Fruit fly (Drosophila melanogaster) Kc167 (cell line): ENCODE results near the gene S6kII.

Experiments
- Myc ChIP-seq: fragments of >200 bp; optimal IDR thresholded peaks from 2 replicates; lab custom pipeline; 2017; ENCODE audit warnings: missing external identifiers
- Sin3A ChIP-seq: fragments of >200 bp; optimal IDR thresholded peaks from 2 replicates; lab custom pipeline; 2018; ENCODE audit warnings: missing external identifiers
- h ChIP-seq: fragments of >200 bp; optimal IDR thresholded peaks from 3 replicates; lab custom pipeline; 2018; ENCODE audit warnings: missing external identifiers
- insv ChIP-seq: fragments of >200 bp; optimal IDR thresholded peaks from 3 replicates; lab custom pipeline; 2018; ENCODE audit warnings: missing external identifiers
- psq ChIP-seq: fragments of >200 bp; optimal IDR thresholded peaks from 2 replicates; lab custom pipeline; 2017; ENCODE audit warnings: missing external identifiers
- ttk ChIP-seq: sonication (Bioruptor generic); optimal IDR thresholded peaks from 2 replicates; lab custom pipeline; 2017; ENCODE audit warnings: missing external identifiers

The S6kII gene

dm6 chrX:22509085-22509484, 20.7 kb upstream of the S6kII start:
- no peak for TF ChIP-seq Myc (lab: Kevin White, UChicago)
- no peak for TF ChIP-seq h (lab: Kevin White, UChicago)
- TF ChIP-seq Sin3A, result no peak
- TF ChIP-seq psq (lab: Kevin White, UChicago), result no peak
- no peak for TF ChIP-seq insv
- TF ChIP-seq ttk, result no peak

- TF ChIP-seq h (lab: Kevin White, UChicago) (no peak), Myc (lab: Kevin White, UChicago) (no peak), insv (no peak), Sin3A (no peak), ttk (no peak), psq (lab: Kevin White, UChicago) (no peak)
Observed at dm6 chrX:22510776-22511175, 19.0 kb upstream of the S6kII start.

dm6 chrX:22512071-22512470, 17.7 kb upstream of the S6kII start:
- no peak for TF ChIP-seq h (lab: Kevin White, UChicago)
- TF ChIP-seq ttk, result no peak
- TF ChIP-seq insv, result no peak
- no peak for TF ChIP-seq Sin3A
- no peak for TF ChIP-seq psq (lab: Kevin White, UChicago)
- no peak for TF ChIP-seq Myc (lab: Kevin White, UChicago)

dm6 chrX:22514948-22515347, 14.8 kb upstream of the S6kII start, which contains the start of gene CG17600:
Gene CG17600, plus strand, starts transcription at chrX:22515197.
- TF ChIP-seq ttk, result no peak
- no peak for TF ChIP-seq Myc (lab: Kevin White, UChicago)
- no peak for TF ChIP-seq Sin3A
- TF ChIP-seq h (lab: Kevin White, UChicago), result no peak
- no peak for TF ChIP-seq psq (lab: Kevin White, UChicago)
- no peak for TF ChIP-seq insv

dm6 chrX:22527210-22527609, 2.6 kb upstream of the S6kII start:
- TF ChIP-seq ttk, result no peak
- TF ChIP-seq insv, result no peak
- no peak for TF ChIP-seq h (lab: Kevin White, UChicago)
- no peak for TF ChIP-seq psq (lab: Kevin White, UChicago)
- no peak for TF ChIP-seq Sin3A
- TF ChIP-seq Myc (lab: Kevin White, UChicago), result no peak

dm6 chrX:22540065-22540504, 10.3 kb downstream of the S6kII start, which contains the start of gene CG17598:
Gene CG17598, minus strand, starts transcription at chrX:22540383.
- TF ChIP-seq Myc (lab: Kevin White, UChicago) (no peak), h (lab: Kevin White, UChicago) (no peak), psq (lab: Kevin White, UChicago) (no peak)

- TF ChIP-seq psq (lab: Kevin White, UChicago) (no peak), h (lab: Kevin White, UChicago) (no peak), Myc (lab: Kevin White, UChicago) (no peak), insv (no peak), Sin3A (no peak)
Observed at dm6 chrX:22544222-22544621, 14.5 kb downstream of the S6kII start, which contains the start of gene Cluap1. Gene Cluap1, minus strand, starts transcription at chrX:22544322.

dm6 chrX:22544660-22545059, 14.9 kb downstream of the S6kII start:
- no peak for TF ChIP-seq ttk
- no peak for TF ChIP-seq Myc (lab: Kevin White, UChicago)
- TF ChIP-seq h (lab: Kevin White, UChicago), result no peak
- TF ChIP-seq Sin3A, result no peak
- TF ChIP-seq insv, result no peak
- no peak for TF ChIP-seq psq (lab: Kevin White, UChicago)

- TF ChIP-seq psq (lab: Kevin White, UChicago), result no peak
- TF ChIP-seq h (lab: Kevin White, UChicago), result no peak
Observed at dm6 chrX:22546797-22547196, 17.0 kb downstream of the S6kII start, which contains the start of gene CG17601. Gene CG17601, plus strand, starts transcription at chrX:22547097.

- TF ChIP-seq psq (lab: Kevin White, UChicago) (no peak), Myc (lab: Kevin White, UChicago) (no peak), insv (no peak), ttk (no peak), h (lab: Kevin White, UChicago) (no peak), Sin3A (no peak)
Observed at dm6 chrX:22574362-22574761, 44.6 kb downstream of the S6kII start.

dm6 chrX:22575082-22575481, 45.3 kb downstream of the S6kII start:
- TF ChIP-seq psq (lab: Kevin White, UChicago), result no peak
- TF ChIP-seq h (lab: Kevin White, UChicago), result no peak
- no peak for TF ChIP-seq Sin3A
- TF ChIP-seq ttk, result no peak
- no peak for TF ChIP-seq insv
- no peak for TF ChIP-seq Myc (lab: Kevin White, UChicago)

dm6 chrX:22582909-22583308, 53.1 kb downstream of the S6kII start:
- TF ChIP-seq insv (no peak), Myc (lab: Kevin White, UChicago) (no peak), h (lab: Kevin White, UChicago) (no peak), psq (lab: Kevin White, UChicago) (no peak), Sin3A (no peak), ttk (no peak)
